Worm (Caenorhabditis elegans) whole organism, mixed stage, embryonic: ENCODE measurements around the gene C49F5.6.

Experiments used
- ces-1 ChIP-seq: fragments of 150-350 bp; optimal IDR thresholded peaks from 2 replicates; lab custom pipeline; 2014; ENCODE audit warnings: missing biosample characterization, missing genetic modification reagents, missing genetic modification characterization
- lin-13 ChIP-seq: fragments of 150-350 bp; optimal IDR thresholded peaks from 2 replicates; lab custom pipeline; 2014; ENCODE audit warnings: missing biosample characterization, missing genetic modification characterization
- lin-32 ChIP-seq: fragments of 200-800 bp; sonication (Bioruptor generic); optimal IDR thresholded peaks from 2 replicates; lab custom pipeline; 2018; ENCODE audit warnings: mild to moderate bottlenecking, missing genetic modification characterization, missing compliant biosample characterization
- lsy-2 ChIP-seq: fragments of 150-350 bp; optimal IDR thresholded peaks from 2 replicates; lab custom pipeline; 2014; ENCODE audit warnings: missing biosample characterization, missing genetic modification characterization
- nhr-12 ChIP-seq: fragments of 150-350 bp; optimal IDR thresholded peaks from 2 replicates; lab custom pipeline; 2014; ENCODE audit warnings: missing biosample characterization, missing genetic modification characterization
- nhr-28 ChIP-seq: fragments of 150-350 bp; optimal IDR thresholded peaks from 2 replicates; lab custom pipeline; 2014; ENCODE audit warnings: missing biosample characterization, missing genetic modification characterization
- nhr-76 ChIP-seq: sonication (generic microtip); optimal IDR thresholded peaks from 2 replicates; lab custom pipeline; 2017; ENCODE audit warnings: missing biosample characterization, missing genetic modification characterization
- pha-4 ChIP-seq: fragments of 150-350 bp; optimal IDR thresholded peaks from 2 replicates; lab custom pipeline; 2018; ENCODE audit warnings: missing biosample characterization, missing genetic modification reagents, missing genetic modification characterization
- snpc-4 ChIP-seq: fragments of 150-350 bp; optimal IDR thresholded peaks from 2 replicates; lab custom pipeline; 2014; ENCODE audit warnings: missing biosample characterization, missing genetic modification characterization
- sptf-1 ChIP-seq: sonication (generic microtip); optimal IDR thresholded peaks from 2 replicates; lab custom pipeline; 2017; ENCODE audit warnings: mild to moderate bottlenecking, missing genetic modification characterization, moderate library complexity, missing compliant biosample characterization
- tbx-8 ChIP-seq: fragments of 200-800 bp; sonication (Bioruptor generic); optimal IDR thresholded peaks from 2 replicates; lab custom pipeline; 2018; ENCODE audit warnings: mild to moderate bottlenecking, missing genetic modification characterization, moderate library complexity, missing compliant biosample characterization
- unc-120 ChIP-seq: sonication (generic microtip); optimal IDR thresholded peaks from 2 replicates; lab custom pipeline; 2017; ENCODE audit warnings: missing genetic modification characterization, missing compliant biosample characterization; ENCODE audit not compliant: poor library complexity, severe bottlenecking
- unc-62 ChIP-seq: fragments of 150-350 bp; optimal IDR thresholded peaks from 2 replicates; lab custom pipeline; 2014; ENCODE audit warnings: missing biosample characterization, missing genetic modification reagents, missing genetic modification characterization
- ztf-11 ChIP-seq: fragments of 150-350 bp; optimal IDR thresholded peaks from 2 replicates; lab custom pipeline; 2014; ENCODE audit warnings: missing biosample characterization, missing genetic modification characterization

DNA sequence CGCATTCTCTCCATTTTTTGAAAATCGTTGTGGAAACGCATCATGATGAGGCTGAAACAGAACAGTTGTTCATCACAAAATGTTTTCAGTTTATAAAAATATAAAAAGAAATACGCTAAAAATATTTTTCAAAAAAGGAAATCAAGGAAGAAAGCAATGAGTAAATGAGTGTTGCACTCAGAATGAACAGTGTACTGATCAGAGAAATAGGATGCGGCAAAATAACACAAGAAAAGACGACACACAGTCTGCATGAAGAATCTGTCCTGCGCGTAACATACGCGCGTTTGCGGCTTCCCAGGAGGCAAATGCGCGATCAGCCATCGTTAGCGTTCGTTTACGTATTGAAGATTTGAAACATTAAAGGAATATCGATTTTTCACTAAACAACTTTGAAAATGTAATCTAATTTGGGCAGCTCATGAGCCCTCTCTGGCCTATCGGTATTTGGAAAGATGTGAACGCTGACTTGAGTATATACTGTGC lies 4.5 kb upstream of the C49F5.6 start, which contains the start of gene C49F5.3:
- no peak for TF ChIP-seq lin-32 (GFP tag; lab: Kevin White, UChicago)
- no peak for TF ChIP-seq pha-4
- no peak for TF ChIP-seq lsy-2
- TF ChIP-seq ztf-11, result no peak
- no peak for TF ChIP-seq ces-1 (GFP tag; lab: Kevin White, UChicago)
- TF ChIP-seq snpc-4 (tag; lab: Kevin White, UChicago), result no peak
- TF ChIP-seq sptf-1 (tag; lab: Kevin White, UChicago), result no peak
- TF ChIP-seq unc-62 (GFP tag; lab: Kevin White, UChicago), result no peak
- TF ChIP-seq lin-13, result no peak
- TF ChIP-seq nhr-28 (tag; lab: Kevin White, UChicago), result no peak
- no peak for TF ChIP-seq nhr-76 (tag; lab: Kevin White, UChicago)
- TF ChIP-seq nhr-12 (tag; lab: Kevin White, UChicago), result no peak
- no peak for TF ChIP-seq unc-120
- TF ChIP-seq tbx-8, result no peak
